Worm (Caenorhabditis elegans) whole organism, late embryonic: ENCODE data around the gene acl-14.

Source experiments
- C08G9.2 ChIP-seq: sonication (generic microtip); optimal IDR thresholded peaks from 2 replicates; lab custom pipeline; 2016; ENCODE audit warnings: mild to moderate bottlenecking, missing genetic modification characterization, moderate library complexity, missing compliant biosample characterization
- C38D4.7 ChIP-seq: fragments of 200-800 bp; sonication (Bioruptor generic); optimal IDR thresholded peaks from 2 replicates; lab custom pipeline; 2018; ENCODE audit warnings: mild to moderate bottlenecking, missing genetic modification characterization, moderate library complexity, missing compliant biosample characterization
- F13H6.1 ChIP-seq: sonication (generic microtip); optimal IDR thresholded peaks from 2 replicates; lab custom pipeline; 2016; ENCODE audit warnings: missing genetic modification characterization, missing compliant biosample characterization
- K09A11.1 ChIP-seq: sonication (generic microtip); optimal IDR thresholded peaks from 2 replicates; lab custom pipeline; 2017; ENCODE audit warnings: antibody characterized with exemption, mild to moderate bottlenecking, missing genetic modification characterization, missing compliant biosample characterization; ENCODE audit not compliant: insufficient read depth
- T23F11.4 ChIP-seq: fragments of 200-800 bp; sonication (Bioruptor generic); optimal IDR thresholded peaks from 2 replicates; lab custom pipeline; 2018; ENCODE audit warnings: mild to moderate bottlenecking, missing genetic modification characterization, missing compliant biosample characterization
- ama-1 ChIP-seq: fragments of 150-350 bp; optimal IDR thresholded peaks from 2 replicates; lab custom pipeline; 2014
- ceh-19 ChIP-seq: fragments of 200-800 bp; sonication (Bioruptor generic); optimal IDR thresholded peaks from 2 replicates; lab custom pipeline; 2018; ENCODE audit warnings: mild to moderate bottlenecking, missing genetic modification characterization, missing compliant biosample characterization
- ceh-2 ChIP-seq: sonication (generic microtip); optimal IDR thresholded peaks from 2 replicates; lab custom pipeline; 2016; ENCODE audit warnings: missing genotype, missing genetic modification characterization, missing compliant biosample characterization
- ceh-22 ChIP-seq: sonication (generic microtip); optimal IDR thresholded peaks from 2 replicates; lab custom pipeline; 2017; ENCODE audit warnings: missing biosample characterization, missing genetic modification characterization
- ceh-24 ChIP-seq: sonication (generic microtip); optimal IDR thresholded peaks from 2 replicates; lab custom pipeline; 2016; ENCODE audit warnings: mild to moderate bottlenecking, missing genetic modification characterization, missing compliant biosample characterization
- ceh-30 ChIP-seq: fragments of 150-350 bp; optimal IDR thresholded peaks from 2 replicates; lab custom pipeline; 2014; ENCODE audit warnings: missing biosample characterization, missing genetic modification characterization
- ceh-45 ChIP-seq: fragments of 200-800 bp; sonication (Bioruptor generic); IDR thresholded peaks from 2 replicates; pipeline ENCODE4 v1.3.6; 2022; ENCODE audit warnings: missing genetic modification reagents, missing genetic modification characterization, missing compliant biosample characterization
- ceh-48 ChIP-seq: sonication (generic microtip); optimal IDR thresholded peaks from 2 replicates; lab custom pipeline; 2016; ENCODE audit warnings: missing genetic modification characterization, inconsistent platforms, missing compliant biosample characterization
- ceh-6 ChIP-seq: fragments of 200-800 bp; sonication (Bioruptor generic); optimal IDR thresholded peaks from 2 replicates; lab custom pipeline; 2018; ENCODE audit warnings: mild to moderate bottlenecking, missing genetic modification characterization, missing compliant biosample characterization
- dmd-4 ChIP-seq: sonication (generic microtip); optimal IDR thresholded peaks from 2 replicates; lab custom pipeline; 2016; ENCODE audit warnings: borderline replicate concordance, missing genetic modification characterization, missing compliant biosample characterization
- dve-1 ChIP-seq: sonication (generic microtip); optimal IDR thresholded peaks from 2 replicates; lab custom pipeline; 2017; ENCODE audit warnings: antibody characterized with exemption, mild to moderate bottlenecking, missing genetic modification characterization, missing compliant biosample characterization
- elt-2 ChIP-seq: sonication (generic microtip); optimal IDR thresholded peaks from 2 replicates; lab custom pipeline; 2016; ENCODE audit warnings: missing genetic modification reagents, missing genetic modification characterization, missing compliant biosample characterization
- elt-4 ChIP-seq: sonication (generic microtip); optimal IDR thresholded peaks from 2 replicates; lab custom pipeline; 2016; ENCODE audit warnings: missing genetic modification characterization, missing compliant biosample characterization
- ets-4 ChIP-seq: sonication (generic microtip); optimal IDR thresholded peaks from 2 replicates; lab custom pipeline; 2016; ENCODE audit warnings: missing genetic modification characterization, missing compliant biosample characterization
- fkh-10 ChIP-seq: fragments of 150-350 bp; optimal IDR thresholded peaks from 2 replicates; lab custom pipeline; 2014; ENCODE audit warnings: missing biosample characterization, missing genetic modification reagents, missing genetic modification characterization
- gmeb-2 ChIP-seq: sonication (generic microtip); optimal IDR thresholded peaks from 2 replicates; lab custom pipeline; 2016; ENCODE audit warnings: missing genetic modification characterization, inconsistent platforms, missing compliant biosample characterization
- hlh-15 ChIP-seq: sonication (generic microtip); optimal IDR thresholded peaks from 2 replicates; lab custom pipeline; 2016; ENCODE audit warnings: missing genetic modification characterization, missing compliant biosample characterization
- hlh-30 ChIP-seq: sonication (generic microtip); optimal IDR thresholded peaks from 2 replicates; lab custom pipeline; 2017; ENCODE audit warnings: antibody characterized with exemption, missing genetic modification characterization, missing compliant biosample characterization; ENCODE audit not compliant: insufficient read depth
- hlh-6 ChIP-seq: sonication (generic microtip); optimal IDR thresholded peaks from 2 replicates; lab custom pipeline; 2016; ENCODE audit warnings: missing genotype, missing genetic modification characterization, missing compliant biosample characterization
- lim-6 ChIP-seq: sonication (generic microtip); optimal IDR thresholded peaks from 2 replicates; lab custom pipeline; 2016; ENCODE audit warnings: missing genetic modification characterization, missing compliant biosample characterization
- lin-11 ChIP-seq: fragments of 200-800 bp; sonication (Bioruptor generic); optimal IDR thresholded peaks from 2 replicates; lab custom pipeline; 2018; ENCODE audit warnings: mild to moderate bottlenecking, missing genetic modification characterization, missing compliant biosample characterization
- madf-2 ChIP-seq: sonication (generic microtip); optimal IDR thresholded peaks from 2 replicates; lab custom pipeline; 2017; ENCODE audit warnings: missing genetic modification characterization, missing compliant biosample characterization
- nfya-1 ChIP-seq: sonication (generic microtip); optimal IDR thresholded peaks from 2 replicates; lab custom pipeline; 2017; ENCODE audit warnings: missing genetic modification characterization, mild to moderate bottlenecking, missing compliant biosample characterization, antibody characterized with exemption, moderate library complexity
- nhr-11 ChIP-seq: fragments of 150-350 bp; optimal IDR thresholded peaks from 2 replicates; lab custom pipeline; 2014; ENCODE audit warnings: missing biosample characterization, missing genetic modification characterization
- odd-2 ChIP-seq: sonication (generic microtip); optimal IDR thresholded peaks from 2 replicates; lab custom pipeline; 2017; ENCODE audit warnings: antibody characterized with exemption, mild to moderate bottlenecking, missing genetic modification characterization, missing compliant biosample characterization
- pha-4 ChIP-seq: fragments of 150-350 bp; optimal IDR thresholded peaks from 2 replicates; lab custom pipeline; 2018; ENCODE audit warnings: missing biosample characterization, missing genetic modification reagents, missing genetic modification characterization
- pros-1 ChIP-seq: fragments of 150-350 bp; optimal IDR thresholded peaks from 2 replicates; lab custom pipeline; 2014; ENCODE audit warnings: missing biosample characterization, missing genetic modification reagents, missing genetic modification characterization
- sox-2 ChIP-seq: fragments of 200-800 bp; sonication (Bioruptor generic); IDR thresholded peaks from 2 replicates; pipeline ENCODE4 v1.3.6; 2022; ENCODE audit warnings: missing genetic modification reagents, missing genetic modification characterization, missing compliant biosample characterization
- sox-4 ChIP-seq: sonication (generic microtip); optimal IDR thresholded peaks from 2 replicates; lab custom pipeline; 2017; ENCODE audit warnings: mild to moderate bottlenecking, missing genetic modification characterization, inconsistent platforms, missing compliant biosample characterization
- syd-9 ChIP-seq: sonication (generic microtip); optimal IDR thresholded peaks from 2 replicates; lab custom pipeline; 2016; ENCODE audit warnings: mild to moderate bottlenecking, missing genetic modification characterization, moderate library complexity, missing compliant biosample characterization
- tbx-7 ChIP-seq: sonication (generic microtip); optimal IDR thresholded peaks from 2 replicates; lab custom pipeline; 2016; ENCODE audit warnings: missing genotype, missing genetic modification characterization, missing compliant biosample characterization
- unc-3 ChIP-seq, 2 experiments: fragments of 200-800 bp in 1 of 2; sonication (Bioruptor generic) in 1 of 2; sonication (generic microtip) in 1 of 2; conservative IDR thresholded peaks in 1 of 2; optimal IDR thresholded peaks in 1 of 2; 2 replicates each; pipeline versions ENCODE4 v1.3.6 to Lab custom; 2016 to 2022; ENCODE audit warnings: missing compliant biosample characterization in 2 of 2, missing genetic modification characterization in 2 of 2, missing genetic modification reagents in 1 of 2
- unc-55 ChIP-seq: sonication (generic microtip); optimal IDR thresholded peaks from 2 replicates; lab custom pipeline; 2017; ENCODE audit warnings: missing biosample characterization, missing genetic modification reagents, missing genetic modification characterization
- zip-5 ChIP-seq: sonication (generic microtip); optimal IDR thresholded peaks from 2 replicates; lab custom pipeline; 2016; ENCODE audit warnings: missing genetic modification characterization, missing compliant biosample characterization

acl-14 gene

DNA sequence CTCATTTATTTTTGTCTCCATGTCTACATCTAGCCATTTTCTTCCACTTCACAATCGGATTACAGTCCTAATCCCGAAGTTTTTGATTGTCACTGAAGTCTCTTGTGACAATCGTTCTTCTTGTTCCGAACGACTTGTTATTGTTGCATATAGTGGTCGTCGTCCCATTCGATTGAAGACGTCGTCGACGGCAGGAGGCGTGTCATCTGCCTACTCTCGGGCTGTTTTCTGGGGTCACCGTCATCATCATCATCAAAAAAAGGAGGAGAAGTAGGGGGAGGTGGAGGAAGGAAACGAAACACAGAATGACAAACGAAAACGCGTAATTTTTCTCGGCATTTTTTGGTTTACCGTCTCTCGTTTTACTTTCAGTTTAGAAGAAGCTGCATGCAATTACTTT, 28.3 kb downstream of the acl-14 start, which contains the start of gene F44A2.3:
Gene F44A2.3, plus strand, starts transcription at position 301 of the 400 bp plus-strand sequence.
- TF ChIP-seq hlh-15 (tag; lab: Kevin White, UChicago) (no peak), sox-4 (tag; lab: Kevin White, UChicago) (no peak), ceh-22 (no peak), unc-55 (GFP tag; lab: Kevin White, UChicago) (no peak), hlh-30 (tag; lab: Kevin White, UChicago) (no peak), ceh-19 (GFP tag; lab: Kevin White, UChicago) (no peak), ceh-45 (GFP tag; lab: Robert Waterston, UW) (no peak), elt-4 (tag; lab: Kevin White, UChicago) (no peak), fkh-10 (GFP tag; lab: Kevin White, UChicago) (no peak), F13H6.1 (tag; lab: Kevin White, UChicago) (no peak), K09A11.1 (tag; lab: Kevin White, UChicago) (no peak), ceh-30 (tag; lab: Kevin White, UChicago) (no peak), odd-2 (tag; lab: Kevin White, UChicago) (no peak), T23F11.4 (GFP tag; lab: Kevin White, UChicago) (no peak), zip-5 (tag; lab: Kevin White, UChicago) (no peak), C08G9.2 (no peak), dmd-4 (tag; lab: Kevin White, UChicago) (no peak), unc-3 (GFP tag; conservative IDR thresholded peaks at IDR 0.05; lab: Robert Waterston, UW) (no peak), unc-3 (tag; optimal IDR thresholded peaks at IDR 0.05; lab: Kevin White, UChicago) (no peak), hlh-6 (no peak)

DNA sequence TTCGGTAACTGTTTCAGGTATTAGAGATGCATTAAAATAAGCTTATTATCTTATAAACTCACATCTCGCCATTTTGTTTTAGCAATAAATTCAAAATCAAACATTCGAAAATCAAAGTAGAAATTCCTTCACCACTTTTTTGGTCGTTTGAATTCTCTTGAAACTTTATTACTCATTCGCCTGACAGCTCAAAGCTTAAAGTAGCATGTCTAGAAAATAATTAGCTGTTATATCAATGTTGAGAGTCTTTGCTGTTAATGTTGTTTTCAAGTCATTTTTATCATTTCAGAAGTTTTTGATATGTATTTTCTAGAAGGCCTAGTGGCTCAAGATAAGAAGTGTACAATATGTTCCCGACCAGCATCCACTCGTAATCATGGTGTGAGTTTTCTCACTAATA, 30.4 kb downstream of the acl-14 start, which contains the start of gene nhr-39:
Gene nhr-39, plus strand, starts transcription at position 301 of the 400 bp plus-strand sequence.
- TF ChIP-seq ceh-48 (no peak), ceh-45 (GFP tag; lab: Robert Waterston, UW) (no peak), nhr-11 (tag; lab: Kevin White, UChicago) (no peak), lim-6 (tag; lab: Kevin White, UChicago) (no peak), unc-3 (GFP tag; conservative IDR thresholded peaks at IDR 0.05; lab: Robert Waterston, UW) (no peak), unc-3 (tag; optimal IDR thresholded peaks at IDR 0.05; lab: Kevin White, UChicago) (no peak), lin-11 (tag; lab: Kevin White, UChicago) (no peak), ama-1 (lab: Kevin White, UChicago) (no peak), elt-4 (tag; lab: Kevin White, UChicago) (no peak), sox-2 (no peak), syd-9 (tag; lab: Kevin White, UChicago) (no peak), ceh-6 (GFP tag; lab: Kevin White, UChicago) (no peak), zip-5 (tag; lab: Kevin White, UChicago) (no peak), pha-4 (tag; lab: Kevin White, UChicago) (no peak), tbx-7 (tag; lab: Kevin White, UChicago) (no peak), T23F11.4 (GFP tag; lab: Kevin White, UChicago) (no peak), gmeb-2 (no peak), ceh-24 (tag; lab: Kevin White, UChicago) (no peak), dve-1 (tag; lab: Kevin White, UChicago) (no peak)

DNA sequence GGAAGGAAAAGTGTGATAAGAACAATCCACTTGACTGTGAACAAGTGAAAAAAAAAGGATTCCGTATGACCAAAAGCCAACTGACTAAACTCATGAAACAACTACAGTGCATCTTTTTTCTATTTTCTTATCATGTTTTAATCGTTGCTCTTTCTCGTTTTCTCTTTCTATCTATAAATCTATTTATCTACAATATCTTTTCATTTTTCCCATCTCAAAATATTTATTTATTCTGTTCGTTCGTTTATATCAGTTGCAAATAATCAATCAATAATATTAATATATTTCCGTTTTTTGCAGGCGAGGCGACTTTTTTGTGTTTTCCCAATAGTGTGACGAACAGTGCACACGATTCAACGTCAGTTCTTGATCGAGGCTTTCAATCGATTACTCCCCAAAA, 36.1 kb downstream of the acl-14 start, which contains the start of gene F44A2.5:
Gene F44A2.5, plus strand, starts transcription at position 301 of the 400 bp plus-strand sequence.
- TF ChIP-seq pros-1, result no peak
- no peak for TF ChIP-seq syd-9 (tag; lab: Kevin White, UChicago)
- no peak for TF ChIP-seq ceh-24 (tag; lab: Kevin White, UChicago)
- TF ChIP-seq ets-4 (tag; lab: Kevin White, UChicago), result no peak
- TF ChIP-seq nfya-1 (tag; lab: Kevin White, UChicago), result no peak
- TF ChIP-seq C38D4.7 (GFP tag; lab: Kevin White, UChicago), result no peak
- no peak for TF ChIP-seq T23F11.4 (GFP tag; lab: Kevin White, UChicago)
- no peak for TF ChIP-seq lim-6 (tag; lab: Kevin White, UChicago)
- TF ChIP-seq elt-2 (tag; lab: Kevin White, UChicago), result no peak
- TF ChIP-seq ceh-2 (tag; lab: Kevin White, UChicago), result no peak
- TF ChIP-seq madf-2 (tag; lab: Kevin White, UChicago), result no peak
- TF ChIP-seq, all 69 proteins: peak for 0
